Worm (Caenorhabditis elegans) whole organism, L3 larva: ENCODE results near the gene ttbk-6.

ENCODE experiments used
- ZK546.5 ChIP-seq: sonication (generic microtip); optimal IDR thresholded peaks from 2 replicates; lab custom pipeline; 2017; ENCODE audit warnings: missing biosample characterization, missing genetic modification characterization
- snpc-4 ChIP-seq: fragments of 150-350 bp; optimal IDR thresholded peaks from 2 replicates; lab custom pipeline; 2014; ENCODE audit warnings: missing biosample characterization, missing genetic modification characterization

ce11 chrIII:5094506-5094905 lies 20.0 kb downstream of the ttbk-6 start, which contains the start of gene F54D8.10:
- TF ChIP-seq ZK546.5 (tag; lab: Kevin White, UChicago) = no peak
- no peak for TF ChIP-seq snpc-4 (tag; lab: Kevin White, UChicago)
